Worm (Caenorhabditis elegans) whole organism, mixed stage, embryonic: ENCODE results near the gene C18G1.1.

ENCODE experiments used
- M03D4.4 ChIP-seq: sonication (generic microtip); optimal IDR thresholded peaks from 2 replicates; lab custom pipeline; 2017; ENCODE audit warnings: mild to moderate bottlenecking, missing genetic modification characterization, missing compliant biosample characterization
- bed-3 ChIP-seq: fragments of 200-800 bp; sonication (Bioruptor generic); optimal IDR thresholded peaks from 3 replicates; lab custom pipeline; 2018; ENCODE audit warnings: mild to moderate bottlenecking, missing genetic modification characterization, moderate library complexity, missing compliant biosample characterization
- blmp-1 ChIP-seq: fragments of 150-350 bp; optimal IDR thresholded peaks from 2 replicates; lab custom pipeline; 2014; ENCODE audit warnings: missing biosample characterization, missing genetic modification characterization
- ceh-39 ChIP-seq: fragments of 150-350 bp; optimal IDR thresholded peaks from 2 replicates; lab custom pipeline; 2014; ENCODE audit warnings: missing biosample characterization, missing genetic modification characterization
- ceh-43 ChIP-seq: fragments of 200-800 bp; sonication (Bioruptor generic); optimal IDR thresholded peaks from 2 replicates; lab custom pipeline; 2018; ENCODE audit warnings: mild to moderate bottlenecking, missing genetic modification characterization, moderate library complexity, missing compliant biosample characterization
- ceh-83 ChIP-seq: fragments of 200-800 bp; sonication (Bioruptor generic); optimal IDR thresholded peaks from 2 replicates; lab custom pipeline; 2018; ENCODE audit warnings: mild to moderate bottlenecking, missing genetic modification characterization, missing compliant biosample characterization
- ces-1 ChIP-seq: fragments of 150-350 bp; optimal IDR thresholded peaks from 2 replicates; lab custom pipeline; 2014; ENCODE audit warnings: missing biosample characterization, missing genetic modification reagents, missing genetic modification characterization
- cnd-1 ChIP-seq: fragments of 200-800 bp; sonication (Bioruptor generic); optimal IDR thresholded peaks from 2 replicates; lab custom pipeline; 2018; ENCODE audit warnings: mild to moderate bottlenecking, missing genetic modification characterization, missing compliant biosample characterization
- drap-1 ChIP-seq: fragments of 200-800 bp; sonication (Bioruptor generic); optimal IDR thresholded peaks from 3 replicates; lab custom pipeline; 2018; ENCODE audit warnings: mild to moderate bottlenecking, missing genetic modification characterization, missing compliant biosample characterization
- elt-1 ChIP-seq: sonication (generic microtip); optimal IDR thresholded peaks from 2 replicates; lab custom pipeline; 2017; ENCODE audit warnings: missing genetic modification characterization, mild to moderate bottlenecking, missing compliant biosample characterization, antibody characterized with exemption, moderate library complexity, borderline replicate concordance; ENCODE audit not compliant: insufficient read depth
- elt-3 ChIP-seq: fragments of 150-350 bp; optimal IDR thresholded peaks from 2 replicates; lab custom pipeline; 2014; ENCODE audit warnings: missing biosample characterization, missing genetic modification characterization
- flh-1 ChIP-seq: fragments of 200-800 bp; sonication (Bioruptor generic); optimal IDR thresholded peaks from 2 replicates; lab custom pipeline; 2018; ENCODE audit warnings: mild to moderate bottlenecking, missing genetic modification characterization, moderate library complexity, missing compliant biosample characterization
- ham-2 ChIP-seq: fragments of 200-800 bp; sonication (Bioruptor generic); optimal IDR thresholded peaks from 2 replicates; lab custom pipeline; 2018; ENCODE audit warnings: mild to moderate bottlenecking, missing genetic modification characterization, missing compliant biosample characterization
- lin-13 ChIP-seq: fragments of 150-350 bp; optimal IDR thresholded peaks from 2 replicates; lab custom pipeline; 2014; ENCODE audit warnings: missing biosample characterization, missing genetic modification characterization
- lin-32 ChIP-seq: fragments of 200-800 bp; sonication (Bioruptor generic); optimal IDR thresholded peaks from 2 replicates; lab custom pipeline; 2018; ENCODE audit warnings: mild to moderate bottlenecking, missing genetic modification characterization, missing compliant biosample characterization
- mab-5 ChIP-seq: fragments of 150-350 bp; optimal IDR thresholded peaks from 2 replicates; lab custom pipeline; 2014; ENCODE audit warnings: missing biosample characterization, missing genetic modification characterization
- mep-1 ChIP-seq: fragments of 150-350 bp; optimal IDR thresholded peaks from 2 replicates; lab custom pipeline; 2017; ENCODE audit warnings: missing biosample characterization, missing genetic modification reagents, missing genetic modification characterization, inconsistent platforms
- mls-2 ChIP-seq: sonication (generic microtip); optimal IDR thresholded peaks from 2 replicates; lab custom pipeline; 2016; ENCODE audit warnings: mild to moderate bottlenecking, missing genetic modification characterization, moderate library complexity, missing compliant biosample characterization
- nhr-12 ChIP-seq: fragments of 150-350 bp; optimal IDR thresholded peaks from 2 replicates; lab custom pipeline; 2014; ENCODE audit warnings: missing biosample characterization, missing genetic modification characterization
- nhr-2 ChIP-seq: fragments of 150-350 bp; optimal IDR thresholded peaks from 2 replicates; lab custom pipeline; 2014; ENCODE audit warnings: missing biosample characterization, missing genetic modification characterization
- nhr-237 ChIP-seq: fragments of 150-350 bp; optimal IDR thresholded peaks from 2 replicates; lab custom pipeline; 2014; ENCODE audit warnings: missing biosample characterization, missing genetic modification characterization
- nhr-28 ChIP-seq: fragments of 150-350 bp; optimal IDR thresholded peaks from 2 replicates; lab custom pipeline; 2014; ENCODE audit warnings: missing biosample characterization, missing genetic modification characterization
- nhr-76 ChIP-seq: sonication (generic microtip); optimal IDR thresholded peaks from 2 replicates; lab custom pipeline; 2017; ENCODE audit warnings: missing biosample characterization, missing genetic modification characterization
- pha-4 ChIP-seq: fragments of 150-350 bp; optimal IDR thresholded peaks from 2 replicates; lab custom pipeline; 2018; ENCODE audit warnings: missing biosample characterization, missing genetic modification reagents, missing genetic modification characterization
- sem-2 ChIP-seq: fragments of 200-800 bp; sonication (Bioruptor generic); optimal IDR thresholded peaks from 2 replicates; lab custom pipeline; 2018; ENCODE audit warnings: mild to moderate bottlenecking, missing genetic modification characterization, missing compliant biosample characterization
- snpc-4 ChIP-seq: fragments of 150-350 bp; optimal IDR thresholded peaks from 2 replicates; lab custom pipeline; 2014; ENCODE audit warnings: missing biosample characterization, missing genetic modification characterization
- sptf-1 ChIP-seq: sonication (generic microtip); optimal IDR thresholded peaks from 2 replicates; lab custom pipeline; 2017; ENCODE audit warnings: mild to moderate bottlenecking, missing genetic modification characterization, moderate library complexity, missing compliant biosample characterization
- tbx-8 ChIP-seq: fragments of 200-800 bp; sonication (Bioruptor generic); optimal IDR thresholded peaks from 2 replicates; lab custom pipeline; 2018; ENCODE audit warnings: mild to moderate bottlenecking, missing genetic modification characterization, moderate library complexity, missing compliant biosample characterization
- unc-120 ChIP-seq: sonication (generic microtip); optimal IDR thresholded peaks from 2 replicates; lab custom pipeline; 2017; ENCODE audit warnings: missing genetic modification characterization, missing compliant biosample characterization; ENCODE audit not compliant: poor library complexity, severe bottlenecking
- unc-39 ChIP-seq: fragments of 150-350 bp; optimal IDR thresholded peaks from 2 replicates; lab custom pipeline; 2014; ENCODE audit warnings: missing biosample characterization, missing genetic modification characterization
- unc-62 ChIP-seq: fragments of 150-350 bp; optimal IDR thresholded peaks from 2 replicates; lab custom pipeline; 2014; ENCODE audit warnings: missing biosample characterization, missing genetic modification reagents, missing genetic modification characterization
- zip-8 ChIP-seq: fragments of 150-350 bp; optimal IDR thresholded peaks from 2 replicates; lab custom pipeline; 2014; ENCODE audit warnings: missing biosample characterization, missing genetic modification characterization
- ztf-11 ChIP-seq: fragments of 150-350 bp; optimal IDR thresholded peaks from 2 replicates; lab custom pipeline; 2014; ENCODE audit warnings: missing biosample characterization, missing genetic modification characterization

The C18G1.1 gene

ce11 chrV:4791569-4791968 lies 13.8 kb downstream of the C18G1.1 start, which contains the start of gene R02F11.11:
TSS of gene R02F11.11 (plus strand) at chrV:4791869.
- TF ChIP-seq nhr-237 (no peak), mls-2 (tag; lab: Kevin White, UChicago) (no peak), lin-32 (GFP tag; lab: Kevin White, UChicago) (no peak), blmp-1 (no peak), zip-8 (tag; lab: Kevin White, UChicago) (no peak), nhr-76 (no peak), ceh-39 (no peak), nhr-2 (tag; lab: Kevin White, UChicago) (no peak), flh-1 (GFP tag; lab: Kevin White, UChicago) (no peak), ceh-83 (GFP tag; lab: Kevin White, UChicago) (no peak), pha-4 (no peak), drap-1 (GFP tag; lab: Kevin White, UChicago) (no peak), nhr-28 (tag; lab: Kevin White, UChicago) (no peak), ztf-11 (tag; lab: Kevin White, UChicago) (no peak), ham-2 (GFP tag; lab: Kevin White, UChicago) (no peak), mep-1 (tag; lab: Kevin White, UChicago) (no peak), unc-120 (no peak), nhr-12 (tag; lab: Kevin White, UChicago) (no peak), elt-1 (tag; lab: Kevin White, UChicago) (no peak), M03D4.4 (no peak)

ce11 chrV:4794308-4794707 lies 16.5 kb downstream of the C18G1.1 start, which contains the start of gene R02F11.2:
TSS of gene R02F11.2 (plus strand) at chrV:4794599.
- TF ChIP-seq elt-1 (tag; lab: Kevin White, UChicago) (no peak), nhr-76 (no peak), pha-4 (no peak), ces-1 (no peak), tbx-8 (GFP tag; lab: Kevin White, UChicago) (no peak), ceh-83 (GFP tag; lab: Kevin White, UChicago) (no peak), nhr-28 (tag; lab: Kevin White, UChicago) (no peak), flh-1 (GFP tag; lab: Kevin White, UChicago) (no peak), blmp-1 (no peak), ham-2 (GFP tag; lab: Kevin White, UChicago) (no peak), sptf-1 (tag; lab: Kevin White, UChicago) (no peak), nhr-2 (tag; lab: Kevin White, UChicago) (no peak), bed-3 (GFP tag; lab: Kevin White, UChicago) (no peak), lin-32 (GFP tag; lab: Kevin White, UChicago) (no peak), unc-39 (no peak), cnd-1 (tag; lab: Kevin White, UChicago) (no peak), ztf-11 (tag; lab: Kevin White, UChicago) (no peak), nhr-12 (tag; lab: Kevin White, UChicago) (no peak), mep-1 (tag; lab: Kevin White, UChicago) (no peak)

ce11 chrV:4800794-4801193 lies 23.0 kb downstream of the C18G1.1 start, which contains the start of gene R02F11.1:
TSS of gene R02F11.1 (plus strand) at chrV:4801094.
- TF ChIP-seq tbx-8 (GFP tag; lab: Kevin White, UChicago) (no peak), sptf-1 (tag; lab: Kevin White, UChicago) (no peak), mep-1 (tag; lab: Kevin White, UChicago) (no peak), elt-1 (tag; lab: Kevin White, UChicago) (no peak), nhr-76 (no peak), lin-13 (tag; lab: Kevin White, UChicago) (no peak), snpc-4 (tag; lab: Kevin White, UChicago) (no peak), flh-1 (GFP tag; lab: Kevin White, UChicago) (no peak), mab-5 (no peak), elt-3 (no peak), ceh-39 (no peak), M03D4.4 (no peak), blmp-1 (no peak), zip-8 (tag; lab: Kevin White, UChicago) (no peak), mls-2 (tag; lab: Kevin White, UChicago) (no peak), ztf-11 (tag; lab: Kevin White, UChicago) (no peak)

ce11 chrV:4801943-4802342 lies 24.2 kb downstream of the C18G1.1 start:
- TF ChIP-seq mab-5, result no peak
- TF ChIP-seq nhr-76, result no peak
- TF ChIP-seq unc-120, result no peak
- TF ChIP-seq tbx-8 (GFP tag; lab: Kevin White, UChicago), result no peak
- TF ChIP-seq ham-2 (GFP tag; lab: Kevin White, UChicago), result no peak
- TF ChIP-seq sem-2 (GFP tag; lab: Kevin White, UChicago), result no peak
- TF ChIP-seq ceh-43, result no peak
- no peak for TF ChIP-seq nhr-237
- TF ChIP-seq unc-62 (GFP tag; lab: Kevin White, UChicago), result no peak
- no peak for TF ChIP-seq M03D4.4
- no peak for TF ChIP-seq ceh-39
- TF ChIP-seq blmp-1, result no peak
- TF ChIP-seq sptf-1 (tag; lab: Kevin White, UChicago), result no peak
